Fruit fly (Drosophila melanogaster) whole organism, embryonic: Measurements from ENCODE around the gene CG33543.

ENCODE experiments used
- Ada2b ChIP-seq: fragments of 200-800 bp; sonication (Bioruptor generic); IDR thresholded peaks from 2 replicates; pipeline ENCODE4 v1.3.6; 2022; ENCODE audit warnings: missing biosample characterization, missing genetic modification characterization
- Atf6 ChIP-seq: fragments of 200-800 bp; sonication (Bioruptor generic); IDR thresholded peaks from 2 replicates; pipeline ENCODE4 v1.3.6; 2022; ENCODE audit warnings: missing biosample characterization, missing genetic modification characterization
- BEAF-32 ChIP-seq: fragments of 200-800 bp; sonication (Bioruptor generic); optimal IDR thresholded peaks from 3 replicates; lab custom pipeline; 2017; ENCODE audit warnings: missing biosample characterization, missing genetic modification characterization, mild to moderate bottlenecking, moderate library complexity, missing genetic modification reagents
- CG11560 ChIP-seq: fragments of 200-800 bp; sonication (Bioruptor generic); IDR thresholded peaks from 3 replicates; pipeline ENCODE4 v1.3.6; 2022; ENCODE audit warnings: missing biosample characterization, missing genetic modification characterization
- CG12299 ChIP-seq: fragments of 200-800 bp; sonication (Bioruptor generic); optimal IDR thresholded peaks from 2 replicates; lab custom pipeline; 2018; ENCODE audit warnings: missing biosample characterization, mild to moderate bottlenecking, missing genetic modification characterization
- CG13624 ChIP-seq: fragments of 200-800 bp; sonication (Bioruptor generic); optimal IDR thresholded peaks from 2 replicates; lab custom pipeline; 2016; ENCODE audit warnings: missing biosample characterization, missing genetic modification characterization
- CG14050 ChIP-seq: fragments of 200-800 bp; sonication (Bioruptor generic); IDR thresholded peaks from 3 replicates; pipeline ENCODE4 v1.3.6; 2022; ENCODE audit warnings: missing biosample characterization, missing genetic modification characterization
- CG15479 ChIP-seq: fragments of 200-800 bp; sonication (Bioruptor generic); optimal IDR thresholded peaks from 3 replicates; lab custom pipeline; 2019; ENCODE audit warnings: missing biosample characterization, mild to moderate bottlenecking, missing genetic modification characterization, moderate library complexity
- CG16813 ChIP-seq: fragments of 200-800 bp; sonication (Bioruptor generic); IDR thresholded peaks from 3 replicates; pipeline ENCODE4 v1.3.6; 2022; ENCODE audit warnings: missing biosample characterization, missing genetic modification characterization; ENCODE audit not compliant: partially characterized antibody
- CG2199 ChIP-seq: fragments of 200-800 bp; sonication (Bioruptor generic); IDR thresholded peaks from 3 replicates; pipeline ENCODE4 v1.3.6; 2022; ENCODE audit warnings: missing biosample characterization, missing genetic modification characterization
- CG3163 ChIP-seq: fragments of 200-800 bp; sonication (Bioruptor generic); optimal IDR thresholded peaks from 3 replicates; lab custom pipeline; 2016; ENCODE audit warnings: missing biosample characterization, missing genetic modification characterization
- CG3847 ChIP-seq: fragments of 200-800 bp; sonication (Bioruptor generic); IDR thresholded peaks from 2 replicates; pipeline ENCODE4 v1.3.6; 2022; ENCODE audit warnings: missing biosample characterization, missing genetic modification characterization
- CG6175 ChIP-seq: fragments of 200-800 bp; sonication (Bioruptor generic); IDR thresholded peaks from 3 replicates; pipeline ENCODE4 v1.3.6; 2022; ENCODE audit warnings: missing biosample characterization, missing genetic modification characterization
- CG6689 ChIP-seq: fragments of 200-800 bp; sonication (Bioruptor generic); IDR thresholded peaks from 2 replicates; pipeline ENCODE4 v1.3.6; 2022; ENCODE audit warnings: missing biosample characterization, missing genetic modification characterization
- CG7357 ChIP-seq: fragments of 200-800 bp; sonication (Bioruptor generic); IDR thresholded peaks from 3 replicates; pipeline ENCODE4 v1.3.6; 2022; ENCODE audit warnings: missing biosample characterization, missing genetic modification characterization
- CG7556 ChIP-seq: fragments of 200-800 bp; sonication (Bioruptor generic); optimal IDR thresholded peaks from 2 replicates; lab custom pipeline; 2017; ENCODE audit warnings: missing biosample characterization, mild to moderate bottlenecking, missing genetic modification characterization
- Camta ChIP-seq: fragments of 200-800 bp; sonication (Bioruptor generic); optimal IDR thresholded peaks from 2 replicates; lab custom pipeline; 2016; ENCODE audit warnings: missing biosample characterization, missing genetic modification characterization
- Chrac-16 ChIP-seq: fragments of 200-800 bp; sonication (Bioruptor generic); optimal IDR thresholded peaks from 3 replicates; lab custom pipeline; 2016; ENCODE audit warnings: missing biosample characterization, missing genetic modification characterization
- CkIIα-i1 ChIP-seq: fragments of 200-800 bp; sonication (Bioruptor generic); IDR thresholded peaks from 2 replicates; pipeline ENCODE4 v1.3.6; 2022; ENCODE audit warnings: missing biosample characterization, missing genetic modification characterization
- Deaf1 ChIP-seq: fragments of 200-800 bp; optimal IDR thresholded peaks from 3 replicates; lab custom pipeline; 2019; ENCODE audit warnings: missing biosample characterization, mild to moderate bottlenecking, missing genetic modification characterization, moderate library complexity
- Dek ChIP-seq: fragments of 200-800 bp; sonication (Bioruptor generic); optimal IDR thresholded peaks from 3 replicates; lab custom pipeline; 2019; ENCODE audit warnings: missing biosample characterization, mild to moderate bottlenecking, missing genetic modification characterization, moderate library complexity
- Dip3 ChIP-seq: fragments of 200-800 bp; sonication (Bioruptor generic); optimal IDR thresholded peaks from 3 replicates; lab custom pipeline; 2016; ENCODE audit warnings: missing biosample characterization, missing genetic modification characterization
- Fer1 ChIP-seq: fragments of 200-800 bp; sonication (Bioruptor generic); optimal IDR thresholded peaks from 2 replicates; lab custom pipeline; 2017; ENCODE audit warnings: missing biosample characterization, mild to moderate bottlenecking, missing genetic modification characterization
- HLH3B ChIP-seq: fragments of 200-800 bp; sonication (Bioruptor generic); IDR thresholded peaks from 2 replicates; pipeline ENCODE4 v1.3.6; 2022; ENCODE audit warnings: missing biosample characterization, missing genetic modification characterization
- HLH4C ChIP-seq: fragments of 200-800 bp; sonication (Bioruptor generic); IDR thresholded peaks from 3 replicates; pipeline ENCODE4 v1.3.6; 2022; ENCODE audit warnings: missing biosample characterization, missing genetic modification characterization; ENCODE audit not compliant: partially characterized antibody
- Hsf ChIP-seq: fragments of 200-800 bp; sonication (Bioruptor generic); optimal IDR thresholded peaks from 3 replicates; lab custom pipeline; 2016; ENCODE audit warnings: missing biosample characterization, missing genetic modification characterization
- Kr ChIP-seq: fragments of 200-800 bp; sonication (Bioruptor generic); optimal IDR thresholded peaks from 2 replicates; lab custom pipeline; 2017; ENCODE audit warnings: missing biosample characterization, mild to moderate bottlenecking, missing genetic modification characterization
- NK7.1 ChIP-seq: fragments of 200-800 bp; sonication (Bioruptor generic); optimal IDR thresholded peaks from 3 replicates; lab custom pipeline; 2016; ENCODE audit warnings: missing biosample characterization, missing genetic modification characterization
- Scr ChIP-seq: fragments of 200-800 bp; sonication (Bioruptor generic); IDR thresholded peaks from 2 replicates; pipeline ENCODE4 v1.3.6; 2022; ENCODE audit warnings: missing biosample characterization, missing genetic modification characterization; ENCODE audit not compliant: partially characterized antibody
- Taf1 ChIP-seq: fragments of 200-800 bp; sonication (Bioruptor generic); IDR thresholded peaks from 2 replicates; pipeline ENCODE4 v1.3.6; 2022; ENCODE audit warnings: missing biosample characterization, missing genetic modification characterization
- Usf ChIP-seq: fragments of 200-800 bp; sonication (Bioruptor generic); optimal IDR thresholded peaks from 2 replicates; lab custom pipeline; 2017; ENCODE audit warnings: missing genotype, missing biosample characterization, missing genetic modification characterization
- abd-A ChIP-seq: fragments of 200-800 bp; sonication (Bioruptor generic); optimal IDR thresholded peaks from 3 replicates; lab custom pipeline; 2019; ENCODE audit warnings: missing biosample characterization, mild to moderate bottlenecking, missing genetic modification characterization, moderate library complexity
- al ChIP-seq: fragments of 200-800 bp; sonication (Bioruptor generic); IDR thresholded peaks from 2 replicates; pipeline ENCODE4 v1.3.6; 2022; ENCODE audit warnings: missing biosample characterization, missing genetic modification characterization
- bcd ChIP-seq: fragments of 200-800 bp; sonication (Bioruptor generic); optimal IDR thresholded peaks from 2 replicates; lab custom pipeline; 2017; ENCODE audit warnings: missing biosample characterization, mild to moderate bottlenecking, missing genetic modification characterization
- chn ChIP-seq: fragments of 200-800 bp; sonication (Bioruptor generic); optimal IDR thresholded peaks from 2 replicates; lab custom pipeline; 2016; ENCODE audit warnings: missing biosample characterization, missing genetic modification characterization
- crc ChIP-seq: fragments of 200-800 bp; sonication (Bioruptor generic); optimal IDR thresholded peaks from 2 replicates; lab custom pipeline; 2016; ENCODE audit warnings: missing biosample characterization, missing genetic modification characterization
- dimm ChIP-seq: fragments of 200-800 bp; sonication (Bioruptor generic); IDR thresholded peaks from 2 replicates; pipeline ENCODE4 v1.3.6; 2022; ENCODE audit warnings: missing biosample characterization, missing genetic modification characterization
- eyg ChIP-seq: fragments of 200-800 bp; sonication (Bioruptor generic); optimal IDR thresholded peaks from 3 replicates; lab custom pipeline; 2016; ENCODE audit warnings: missing biosample characterization, missing genetic modification characterization
- ftz-f1 ChIP-seq: fragments of 200-800 bp; sonication (Bioruptor generic); optimal IDR thresholded peaks from 2 replicates; lab custom pipeline; 2016; ENCODE audit warnings: missing biosample characterization, missing genetic modification characterization
- gem ChIP-seq: fragments of 200-800 bp; sonication (Bioruptor generic); optimal IDR thresholded peaks from 2 replicates; lab custom pipeline; 2019; ENCODE audit warnings: missing biosample characterization, mild to moderate bottlenecking, missing genetic modification characterization, moderate library complexity
- hb ChIP-seq: fragments of 200-800 bp; sonication (Bioruptor generic); IDR thresholded peaks from 3 replicates; pipeline ENCODE4 v1.3.6; 2022; ENCODE audit warnings: missing biosample characterization, missing genetic modification characterization; ENCODE audit not compliant: partially characterized antibody
- kni ChIP-seq: fragments of 200-800 bp; sonication (Bioruptor generic); optimal IDR thresholded peaks from 3 replicates; lab custom pipeline; 2017; ENCODE audit warnings: mild to moderate bottlenecking, missing biosample characterization, missing genetic modification reagents, missing genetic modification characterization
- nmo ChIP-seq: fragments of 200-800 bp; sonication (Bioruptor generic); optimal IDR thresholded peaks from 2 replicates; lab custom pipeline; 2018; ENCODE audit warnings: missing biosample characterization, mild to moderate bottlenecking, missing genetic modification characterization, moderate library complexity
- otp ChIP-seq: fragments of 200-800 bp; sonication (Bioruptor generic); IDR thresholded peaks from 3 replicates; pipeline ENCODE4, ENCODE4 v1.3.6; 2022; ENCODE audit warnings: missing biosample characterization, missing genetic modification characterization
- peb ChIP-seq: fragments of 200-800 bp; sonication (Bioruptor generic); IDR thresholded peaks from 2 replicates; pipeline ENCODE4 v1.3.6; 2022; ENCODE audit warnings: missing biosample characterization, missing genetic modification characterization
- row ChIP-seq: fragments of 200-800 bp; sonication (Bioruptor generic); IDR thresholded peaks from 3 replicates; pipeline ENCODE4 v1.3.6; 2022; ENCODE audit warnings: missing biosample characterization, missing genetic modification characterization
- salm ChIP-seq: fragments of 200-800 bp; sonication (Bioruptor generic); optimal IDR thresholded peaks from 2 replicates; lab custom pipeline; 2018; ENCODE audit warnings: missing biosample characterization, mild to moderate bottlenecking, missing genetic modification characterization
- sens-2 ChIP-seq: fragments of 200-800 bp; sonication (Bioruptor generic); IDR thresholded peaks from 2 replicates; pipeline ENCODE4 v1.3.6; 2022; ENCODE audit warnings: missing biosample characterization, missing genetic modification characterization
- tx ChIP-seq: fragments of 200-800 bp; sonication (Bioruptor generic); optimal IDR thresholded peaks from 2 replicates; lab custom pipeline; 2016; ENCODE audit warnings: missing biosample characterization, missing genetic modification characterization
- z ChIP-seq: fragments of 200-800 bp; sonication (Bioruptor generic); IDR thresholded peaks from 3 replicates; pipeline ENCODE4 v1.3.6; 2022; ENCODE audit warnings: missing biosample characterization, missing genetic modification characterization

CG33543 gene

dm6 chr2L:1987434-1988191 is 18.5 kb downstream of the CG33543 start, which contains the start of gene Got2 (continued):
- TF ChIP-seq gem (tag; lab: Kevin White, UChicago) (peak; percentile 71), eyg (GFP tag; lab: Kevin White, UChicago) (no peak), CG12299 (tag; lab: Kevin White, UChicago) (no peak), kni (no peak), HLH3B (no peak), Scr (GFP tag; lab: Robert Waterston, UW) (peak; percentile 84), CG3847 (GFP tag; lab: Robert Waterston, UW) (0 out of 2 replicates have a peak, but pooled peaks have one; percentile 33), Fer1 (no peak), Usf (no peak), nmo (peak; percentile 17), otp (no peak), CG14050 (no peak), CG6175 (0 out of 3 replicates have a peak, but pooled peaks have one; percentile 22), CG15479 (GFP tag; lab: Kevin White, UChicago) (no peak), Chrac-16 (GFP tag; lab: Kevin White, UChicago) (no peak), Camta (GFP tag; lab: Kevin White, UChicago) (no peak), Taf1 (GFP tag; lab: Robert Waterston, UW) (no peak), Dip3 (GFP tag; lab: Kevin White, UChicago) (no peak), ftz-f1 (GFP tag; lab: Kevin White, UChicago) (peak; percentile 85), salm (tag; lab: Kevin White, UChicago) (no peak), hb (peak; percentile 77; the same call in 2 of the 3 replicates), CkIIα-i1 (GFP tag; lab: Robert Waterston, UW) (no peak), z (no peak), abd-A (no peak), CG2199 (GFP tag; lab: Robert Waterston, UW) (no peak), crc (GFP tag; lab: Kevin White, UChicago) (no peak), Dek (tag; lab: Kevin White, UChicago) (peak; percentile 49), peb (no peak), bcd (GFP tag; lab: Kevin White, UChicago) (no peak), row (peak; percentile 85), Kr (GFP tag; lab: Kevin White, UChicago) (no peak), CG13624 (GFP tag; lab: Kevin White, UChicago) (no peak), CG11560 (tag; lab: Robert Waterston, UW) (no peak), Hsf (GFP tag; lab: Kevin White, UChicago) (no peak), CG16813 (GFP tag; lab: Robert Waterston, UW) (peak; percentile 78), NK7.1 (no peak), Deaf1 (tag; lab: Kevin White, UChicago) (peak; percentile 12), dimm (no peak), tx (GFP tag; lab: Kevin White, UChicago) (no peak), Ada2b (GFP tag; lab: Robert Waterston, UW) (peak; percentile 37; the same call in 1 of the 2 replicates), CG7556 (peak; percentile 48), BEAF-32 (peak; percentile 80), HLH4C (GFP tag; lab: Robert Waterston, UW) (peak; percentile 78), sens-2 (GFP tag; lab: Robert Waterston, UW) (no peak), CG6689 (GFP tag; lab: Robert Waterston, UW) (peak; percentile 11; the same call in 1 of the 2 replicates), chn (GFP tag; lab: Kevin White, UChicago) (no peak), al (GFP tag; lab: Robert Waterston, UW) (0 out of 2 replicates have a peak, but pooled peaks have one; percentile 26), CG3163 (no peak), Atf6 (GFP tag; lab: Robert Waterston, UW) (no peak), CG7357 (no peak)
